Fruit fly (Drosophila melanogaster) whole organism, prepupa: ENCODE data around the gene ND-15.
A peak's percentile ranks its signal among the peaks of the same experiment; 100 is the strongest.

Source experiments
- CG15336 ChIP-seq: fragments of 200-800 bp; sonication (Bioruptor generic); IDR thresholded peaks from 2 replicates; pipeline ENCODE4 v1.3.6; 2022; ENCODE audit warnings: missing biosample characterization, missing genetic modification characterization
- Gug ChIP-seq: fragments of 200-800 bp; sonication (Bioruptor generic); IDR thresholded peaks from 2 replicates; pipeline ENCODE4 v1.3.6; 2022; ENCODE audit warnings: missing biosample characterization, missing genetic modification characterization
- Hr39 ChIP-seq: fragments of 200-800 bp; sonication (Bioruptor generic); optimal IDR thresholded peaks from 2 replicates; lab custom pipeline; 2016; ENCODE audit warnings: missing biosample characterization, missing genetic modification characterization
- OdsH ChIP-seq: fragments of 200-800 bp; sonication (Bioruptor generic); optimal IDR thresholded peaks from 3 replicates; lab custom pipeline; 2016; ENCODE audit warnings: missing biosample characterization, missing genetic modification characterization
- Sox102F ChIP-seq: fragments of 200-800 bp; sonication (Bioruptor generic); optimal IDR thresholded peaks from 2 replicates; lab custom pipeline; 2016; ENCODE audit warnings: missing biosample characterization, mild to moderate bottlenecking, missing genetic modification characterization
- net ChIP-seq: fragments of 200-800 bp; sonication (Bioruptor generic); optimal IDR thresholded peaks from 3 replicates; lab custom pipeline; 2016; ENCODE audit warnings: missing biosample characterization, missing genetic modification characterization
- spab ChIP-seq: fragments of 200-800 bp; sonication (Bioruptor generic); optimal IDR thresholded peaks from 2 replicates; lab custom pipeline; 2017; ENCODE audit warnings: missing biosample characterization, mild to moderate bottlenecking, missing genetic modification characterization, missing genetic modification reagents

- TF ChIP-seq OdsH (no peak), Hr39 (GFP tag; lab: Kevin White, UChicago) (no peak), CG15336 (GFP tag; lab: Robert Waterston, UW) (peak; percentile 67), spab (GFP tag; lab: Kevin White, UChicago) (peak; percentile 55), net (GFP tag; lab: Kevin White, UChicago) (peak; percentile 84), Sox102F (peak; percentile 62), Gug (GFP tag; lab: Robert Waterston, UW) (peak; percentile 49; the same call in 1 of the 2 replicates)
Observed at dm6 chr2L:66369-67278, 47.9 kb upstream of the ND-15 start, which contains the start of gene dbr.
